Worm (Caenorhabditis elegans): ENCODE measurements around the gene jmjd-1.1.

ce11 chrII:11788025-11788424 is 18.3 kb upstream of the jmjd-1.1 start:
- TF ChIP-seq sma-3 (GFP tag; optimal IDR thresholded peaks at IDR 0.05) (no peak), unc-62 (GFP tag; optimal IDR thresholded peaks at IDR 0.05) (no peak), ztf-11 (tag; optimal IDR thresholded peaks at IDR 0.05) (no peak), nhr-25 (tag; optimal IDR thresholded peaks at IDR 0.05) (no peak), mdl-1 (tag; optimal IDR thresholded peaks at IDR 0.05) (no peak), nhr-23 (tag; optimal IDR thresholded peaks at IDR 0.05) (no peak), peb-1 (tag; optimal IDR thresholded peaks at IDR 0.05) (no peak), ztf-1 (GFP tag; conservative IDR thresholded peaks at IDR 0.05) (no peak), nhr-12 (tag; optimal IDR thresholded peaks at IDR 0.05) (no peak)
